Worm (Caenorhabditis elegans) whole organism, young adult: ENCODE measurements around the gene C46F11.4.

Experiments
- B0035.1 ChIP-seq: sonication (generic microtip); optimal IDR thresholded peaks from 2 replicates; lab custom pipeline; 2016; ENCODE audit warnings: missing genetic modification characterization, mild to moderate bottlenecking, missing compliant biosample characterization, missing genotype, missing genetic modification reagents
- B0336.3 ChIP-seq: fragments of 200-800 bp; sonication (Bioruptor generic); IDR thresholded peaks from 2 replicates; pipeline ENCODE4 v1.3.6; 2022; ENCODE audit warnings: missing genetic modification characterization, missing compliant biosample characterization
- C17E4.6 ChIP-seq: fragments of 200-800 bp; sonication (Bioruptor generic); IDR thresholded peaks from 2 replicates; pipeline ENCODE4 v1.3.6; 2022; ENCODE audit warnings: missing genetic modification reagents, missing genetic modification characterization, missing compliant biosample characterization
- F10E7.11 ChIP-seq: sonication (generic microtip); optimal IDR thresholded peaks from 2 replicates; lab custom pipeline; 2017; ENCODE audit warnings: mild to moderate bottlenecking, missing genetic modification characterization, moderate library complexity, missing compliant biosample characterization
- F23B12.7 ChIP-seq: sonication (generic microtip); optimal IDR thresholded peaks from 2 replicates; lab custom pipeline; 2017; ENCODE audit warnings: missing genetic modification characterization, mild to moderate bottlenecking, missing compliant biosample characterization, antibody characterized with exemption, moderate library complexity; ENCODE audit not compliant: insufficient read depth
- F37B4.10 ChIP-seq: fragments of 200-800 bp; sonication (Bioruptor generic); IDR thresholded peaks from 2 replicates; pipeline ENCODE4 v1.3.6; 2022; ENCODE audit warnings: missing genetic modification characterization, missing compliant biosample characterization
- F39B2.1 ChIP-seq: fragments of 200-800 bp; sonication (Bioruptor generic); IDR thresholded peaks from 2 replicates; pipeline ENCODE4 v1.3.6; 2022; ENCODE audit warnings: missing genetic modification reagents, missing genetic modification characterization, missing compliant biosample characterization
- F49E8.2 ChIP-seq: sonication (generic microtip); optimal IDR thresholded peaks from 3 replicates; lab custom pipeline; 2017; ENCODE audit warnings: missing genetic modification characterization, mild to moderate bottlenecking, missing compliant biosample characterization, antibody characterized with exemption, moderate library complexity; ENCODE audit not compliant: insufficient read depth
- F57C9.4 ChIP-seq: sonication (generic microtip); optimal IDR thresholded peaks from 2 replicates; lab custom pipeline; 2017; ENCODE audit warnings: mild to moderate bottlenecking, missing genetic modification characterization, missing compliant biosample characterization
- K11D2.4 ChIP-seq: fragments of 200-800 bp; sonication (Bioruptor generic); IDR thresholded peaks from 2 replicates; pipeline ENCODE4 v1.3.6; 2022; ENCODE audit warnings: missing genetic modification reagents, missing genetic modification characterization, missing compliant biosample characterization
- K12H6.12 ChIP-seq: fragments of 200-800 bp; sonication (Bioruptor generic); optimal IDR thresholded peaks from 2 replicates; lab custom pipeline; 2018; ENCODE audit warnings: mild to moderate bottlenecking, missing genetic modification characterization, missing compliant biosample characterization
- T07F8.4 ChIP-seq: sonication (generic microtip); optimal IDR thresholded peaks from 2 replicates; lab custom pipeline; 2016; ENCODE audit warnings: mild to moderate bottlenecking, missing genetic modification characterization, moderate library complexity, missing compliant biosample characterization
- Y79H2A.3 ChIP-seq: fragments of 200-800 bp; sonication (Bioruptor generic); conservative IDR thresholded peaks from 2 replicates; pipeline ENCODE4 v1.3.6; 2022; ENCODE audit warnings: missing genetic modification reagents, missing genetic modification characterization, missing compliant biosample characterization
- attf-3 ChIP-seq: fragments of 200-800 bp; sonication (Bioruptor generic); conservative IDR thresholded peaks from 2 replicates; pipeline ENCODE4 v1.3.6; 2022; ENCODE audit warnings: missing genetic modification reagents, missing genetic modification characterization, missing compliant biosample characterization
- attf-5 ChIP-seq: fragments of 200-800 bp; sonication (Bioruptor generic); optimal IDR thresholded peaks from 2 replicates; lab custom pipeline; 2018; ENCODE audit warnings: mild to moderate bottlenecking, missing genetic modification characterization, missing compliant biosample characterization
- attf-6 ChIP-seq: fragments of 200-800 bp; sonication (Bioruptor generic); IDR thresholded peaks from 2 replicates; pipeline ENCODE4 v1.3.6; 2022; ENCODE audit warnings: missing genetic modification reagents, missing genetic modification characterization, missing compliant biosample characterization
- bed-1 ChIP-seq: fragments of 200-800 bp; sonication (Bioruptor generic); IDR thresholded peaks from 2 replicates; pipeline ENCODE4 v1.3.6; 2022; ENCODE audit warnings: missing genetic modification reagents, missing genetic modification characterization, missing compliant biosample characterization
- cebp-2 ChIP-seq: fragments of 200-800 bp; sonication (Bioruptor generic); IDR thresholded peaks from 2 replicates; pipeline ENCODE4 v1.3.6; 2022; ENCODE audit warnings: missing genetic modification characterization, missing compliant biosample characterization
- ceh-40 ChIP-seq: fragments of 200-800 bp; sonication (Bioruptor generic); IDR thresholded peaks from 2 replicates; pipeline ENCODE4 v1.3.6; 2022; ENCODE audit warnings: missing genetic modification characterization, missing compliant biosample characterization
- ceh-58 ChIP-seq: fragments of 200-800 bp; sonication (Bioruptor generic); IDR thresholded peaks from 2 replicates; pipeline ENCODE4 v1.3.6; 2022; ENCODE audit warnings: missing genetic modification characterization, missing compliant biosample characterization
- efl-1 ChIP-seq: fragments of 150-350 bp; optimal IDR thresholded peaks from 2 replicates; lab custom pipeline; 2014; ENCODE audit warnings: missing biosample characterization, missing genetic modification reagents, missing genetic modification characterization
- ekl-4 ChIP-seq: fragments of 200-800 bp; sonication (Bioruptor generic); IDR thresholded peaks from 2 replicates; pipeline ENCODE4 v1.3.6; 2022; ENCODE audit warnings: missing genetic modification reagents, missing genetic modification characterization, missing compliant biosample characterization
- gei-17 ChIP-seq: fragments of 200-800 bp; sonication (Bioruptor generic); optimal IDR thresholded peaks from 2 replicates; lab custom pipeline; 2018; ENCODE audit warnings: mild to moderate bottlenecking, missing genetic modification characterization, missing compliant biosample characterization
- him-1 ChIP-seq: sonication (generic microtip); optimal IDR thresholded peaks from 2 replicates; lab custom pipeline; 2016; ENCODE audit warnings: missing genotype, missing genetic modification reagents, missing genetic modification characterization, missing compliant biosample characterization
- hmg-1.2 ChIP-seq: fragments of 200-800 bp; sonication (Bioruptor generic); IDR thresholded peaks from 2 replicates; pipeline ENCODE4 v1.3.6; 2022; ENCODE audit warnings: missing genetic modification reagents, missing genetic modification characterization, missing compliant biosample characterization
- hmg-20 ChIP-seq: fragments of 200-800 bp; sonication (Bioruptor generic); IDR thresholded peaks from 2 replicates; pipeline ENCODE4 v1.3.6; 2022; ENCODE audit warnings: missing genetic modification reagents, missing genetic modification characterization, missing compliant biosample characterization
- lag-1 ChIP-seq: fragments of 200-800 bp; sonication (Bioruptor generic); IDR thresholded peaks from 2 replicates; pipeline ENCODE4 v1.3.6; 2022; ENCODE audit warnings: missing genetic modification reagents, missing genetic modification characterization, missing compliant biosample characterization
- lin-26 ChIP-seq: fragments of 200-800 bp; sonication (Bioruptor generic); IDR thresholded peaks from 2 replicates; pipeline ENCODE4 v1.3.6; 2022; ENCODE audit warnings: missing genetic modification reagents, missing genetic modification characterization, missing compliant biosample characterization
- lin-35 ChIP-seq, 3 experiments: fragments of 150-350 bp in 2 of 3; sonication (generic microtip) in 1 of 3; optimal IDR thresholded peaks; 2 replicates each; lab custom pipeline; 2014 to 2018; ENCODE audit warnings: missing biosample characterization in 3 of 3, missing genetic modification characterization in 3 of 3, missing genetic modification reagents in 3 of 3
- lin-40 ChIP-seq: sonication (generic microtip); optimal IDR thresholded peaks from 2 replicates; lab custom pipeline; 2016; ENCODE audit warnings: missing genetic modification characterization, mild to moderate bottlenecking, missing compliant biosample characterization, missing genotype, missing genetic modification reagents
- lir-1 ChIP-seq: fragments of 200-800 bp; sonication (Bioruptor generic); conservative IDR thresholded peaks from 2 replicates; pipeline ENCODE4 v1.3.6; 2022; ENCODE audit warnings: missing genetic modification reagents, missing genetic modification characterization, missing compliant biosample characterization
- madf-6 ChIP-seq: fragments of 200-800 bp; sonication (Bioruptor generic); IDR thresholded peaks from 2 replicates; pipeline ENCODE4 v1.3.6; 2022; ENCODE audit warnings: missing genetic modification reagents, missing genetic modification characterization, missing compliant biosample characterization
- mel-28 ChIP-seq: sonication (generic microtip); optimal IDR thresholded peaks from 2 replicates; lab custom pipeline; 2016; ENCODE audit warnings: borderline replicate concordance, mild to moderate bottlenecking, missing genetic modification characterization, missing compliant biosample characterization
- nfya-1 ChIP-seq: sonication (generic microtip); optimal IDR thresholded peaks from 2 replicates; lab custom pipeline; 2017; ENCODE audit warnings: antibody characterized with exemption, missing compliant biosample characterization, missing genetic modification characterization, borderline replicate concordance; ENCODE audit not compliant: insufficient read depth
- nfyb-1 ChIP-seq: fragments of 200-800 bp; sonication (Bioruptor generic); IDR thresholded peaks from 2 replicates; pipeline ENCODE4 v1.3.6; 2022; ENCODE audit warnings: missing genetic modification reagents, missing genetic modification characterization, missing compliant biosample characterization
- nhr-120 ChIP-seq: fragments of 200-800 bp; sonication (Bioruptor generic); IDR thresholded peaks from 2 replicates; pipeline ENCODE4 v1.3.6; 2022; ENCODE audit warnings: missing genetic modification characterization, missing compliant biosample characterization
- nhr-80 ChIP-seq: sonication (generic microtip); optimal IDR thresholded peaks from 2 replicates; lab custom pipeline; 2016; ENCODE audit warnings: missing genetic modification characterization, missing compliant biosample characterization
- pbrm-1 ChIP-seq: fragments of 200-800 bp; sonication (Bioruptor generic); IDR thresholded peaks from 2 replicates; pipeline ENCODE4 v1.3.6; 2022; ENCODE audit warnings: missing genetic modification reagents, missing genetic modification characterization, missing compliant biosample characterization
- pha-4 ChIP-seq: fragments of 150-350 bp; sonication (generic microtip); optimal IDR thresholded peaks from 2 replicates; lab custom pipeline; 2014; ENCODE audit warnings: missing biosample characterization, missing genetic modification reagents, missing genetic modification characterization
- sea-2 ChIP-seq: fragments of 200-800 bp; sonication (Bioruptor generic); IDR thresholded peaks from 2 replicates; pipeline ENCODE4 v1.3.6; 2022; ENCODE audit warnings: missing genetic modification characterization, missing compliant biosample characterization
- tbp1 ChIP-seq: fragments of 200-800 bp; sonication (Bioruptor generic); optimal IDR thresholded peaks from 2 replicates; lab custom pipeline; 2018; ENCODE audit warnings: mild to moderate bottlenecking, missing genetic modification characterization, missing compliant biosample characterization
- xnd-1 ChIP-seq: sonication (generic microtip); optimal IDR thresholded peaks from 2 replicates; lab custom pipeline; 2016; ENCODE audit warnings: missing genotype, missing genetic modification reagents, missing genetic modification characterization, missing compliant biosample characterization
- zfh-2 ChIP-seq: fragments of 200-800 bp; sonication (Bioruptor generic); conservative IDR thresholded peaks from 2 replicates; pipeline ENCODE4 v1.3.6; 2022; ENCODE audit warnings: missing genetic modification reagents, missing genetic modification characterization, missing compliant biosample characterization
- ztf-26 ChIP-seq: sonication (generic microtip); optimal IDR thresholded peaks from 2 replicates; lab custom pipeline; 2017; ENCODE audit warnings: missing genetic modification characterization, missing compliant biosample characterization

C46F11.4 gene

DNA sequence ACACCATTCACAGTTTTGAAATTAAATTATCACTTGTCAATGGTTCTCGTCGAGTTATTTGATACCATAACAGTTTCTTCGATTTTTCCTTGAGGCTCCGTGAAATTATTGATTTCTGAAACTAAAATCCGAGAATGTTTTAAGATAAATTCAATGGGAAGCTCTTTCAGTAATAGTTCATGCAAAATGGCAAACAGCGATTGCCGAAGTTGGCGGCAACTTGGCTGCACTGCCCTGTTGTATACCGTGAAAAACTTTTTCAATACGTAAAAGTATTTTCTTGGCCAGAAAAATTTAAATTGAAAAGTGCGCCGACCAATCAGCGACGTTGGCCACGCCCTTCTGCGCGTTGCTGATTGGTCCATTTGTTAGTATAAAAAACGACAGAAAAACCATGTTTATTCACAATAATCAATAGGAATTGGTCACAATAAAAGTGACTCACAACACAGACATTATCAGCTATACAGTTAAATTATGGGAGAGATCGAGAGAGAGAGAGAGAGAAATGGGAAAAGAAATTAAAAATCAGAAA is 18.8 kb upstream of the C46F11.4 start:
- TF ChIP-seq ceh-40 (GFP tag; lab: Robert Waterston, UW) (no peak), ekl-4 (no peak), efl-1 (no peak), T07F8.4 (tag; lab: Kevin White, UChicago) (no peak), lin-26 (no peak), ztf-26 (no peak), nfyb-1 (peak; percentile 84)

- TF ChIP-seq hmg-1.2 (GFP tag; lab: Robert Waterston, UW) (peak; percentile 81), lin-26 (no peak), lin-40 (peak; percentile 2), lir-1 (no peak)
Observed at ce11 chrIII:3681351-3681938, 17.3 kb upstream of the C46F11.4 start.

- TF ChIP-seq B0336.3 (no peak), F37B4.10 (GFP tag; lab: Robert Waterston, UW) (no peak), K12H6.12 (tag; lab: Kevin White, UChicago) (no peak), ztf-26 (no peak), pbrm-1 (no peak), lin-26 (no peak), ekl-4 (no peak)
Observed at ce11 chrIII:3679083-3679482, 15.0 kb upstream of the C46F11.4 start.

DNA sequence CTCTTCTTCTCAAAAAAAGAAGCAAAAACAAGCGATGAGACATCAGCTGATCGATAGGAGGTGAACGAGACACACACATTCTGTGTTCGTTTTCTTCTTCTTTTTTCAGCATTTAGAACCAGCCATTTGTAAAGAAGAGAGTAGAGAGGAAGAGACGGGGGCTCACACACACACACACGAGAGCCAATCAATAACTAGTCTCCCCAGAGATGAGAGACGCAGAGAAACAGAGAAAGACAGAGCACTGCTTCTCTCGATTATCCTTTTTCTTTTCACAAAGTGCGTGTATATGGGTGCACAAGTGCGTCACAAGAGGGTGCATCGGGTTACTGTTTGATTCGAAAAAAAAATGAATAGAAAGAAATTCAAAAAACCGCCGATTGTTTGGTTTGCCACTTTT is 13.3 kb upstream of the C46F11.4 start:
- TF ChIP-seq madf-6 (GFP tag; lab: Robert Waterston, UW) (no peak), B0035.1 (no peak), F10E7.11 (tag; lab: Kevin White, UChicago) (no peak), Y79H2A.3 (no peak), lag-1 (GFP tag; lab: Robert Waterston, UW) (no peak), lin-35 (GFP tag; optimal IDR thresholded peaks at IDR 0.05; lab: Kevin White, UChicago) (peak in 1 of 3 experiments; percentile 59), nhr-80 (tag; lab: Kevin White, UChicago) (no peak), tbp1 (GFP tag; lab: Kevin White, UChicago) (no peak), nhr-120 (GFP tag; lab: Robert Waterston, UW) (no peak), F39B2.1 (GFP tag; lab: Robert Waterston, UW) (no peak), zfh-2 (peak; percentile 49; the same call in 1 of the 2 replicates), attf-3 (no peak), xnd-1 (no peak), gei-17 (GFP tag; lab: Kevin White, UChicago) (no peak), bed-1 (no peak), lin-40 (peak; percentile 70), hmg-20 (GFP tag; lab: Robert Waterston, UW) (no peak), nfya-1 (tag; lab: Kevin White, UChicago) (no peak), mel-28 (tag; lab: Kevin White, UChicago) (no peak), K11D2.4 (0 out of 2 replicates have a peak, but pooled peaks have one; percentile 23), F57C9.4 (tag; lab: Kevin White, UChicago) (no peak), F49E8.2 (no peak), attf-5 (peak; percentile 25), him-1 (tag; lab: Kevin White, UChicago) (no peak), attf-6 (GFP tag; lab: Robert Waterston, UW) (no peak), hmg-1.2 (GFP tag; lab: Robert Waterston, UW) (peak; percentile 79), sea-2 (GFP tag; lab: Robert Waterston, UW) (no peak), pha-4 (tag; lab: Kevin White, UChicago) (no peak), F23B12.7 (tag; lab: Kevin White, UChicago) (no peak), cebp-2 (GFP tag; lab: Robert Waterston, UW) (no peak), ceh-58 (no peak), C17E4.6 (GFP tag; lab: Robert Waterston, UW) (no peak)
